Worm (Caenorhabditis elegans): Measurements from ENCODE around the gene clec-86.

Gene clec-86

ce11 chrX:7139614-7140013 is at the start of gene clec-86:
clec-86 (plus strand) TSS chrX:7139875.
- TF ChIP-seq aly-1 (tag; optimal IDR thresholded peaks at IDR 0.05) = no peak
- no peak for TF ChIP-seq F13C5.2 (tag; optimal IDR thresholded peaks at IDR 0.05)
- no peak for TF ChIP-seq tbx-11 (GFP tag; IDR thresholded peaks at IDR 0.05)
- TF ChIP-seq flt-1 (GFP tag; IDR thresholded peaks at IDR 0.05) = no peak
- no peak for TF ChIP-seq sea-1 (GFP tag; conservative IDR thresholded peaks at IDR 0.05)
- no peak for TF ChIP-seq ceh-13 (GFP tag; optimal IDR thresholded peaks at IDR 0.05)
- no peak for TF ChIP-seq hmg-4 (GFP tag; optimal IDR thresholded peaks at IDR 0.05)
- TF ChIP-seq ama-1 (optimal IDR thresholded peaks at IDR 0.05) = no peak
- TF ChIP-seq ets-7 (tag; optimal IDR thresholded peaks at IDR 0.05) = no peak
- no peak for TF ChIP-seq tbx-37 (GFP tag; conservative IDR thresholded peaks at IDR 0.05)
- no peak for TF ChIP-seq pes-1 (GFP tag; IDR thresholded peaks at IDR 0.05)
- TF ChIP-seq hnd-1 (tag; optimal IDR thresholded peaks at IDR 0.05) = no peak

DNA sequence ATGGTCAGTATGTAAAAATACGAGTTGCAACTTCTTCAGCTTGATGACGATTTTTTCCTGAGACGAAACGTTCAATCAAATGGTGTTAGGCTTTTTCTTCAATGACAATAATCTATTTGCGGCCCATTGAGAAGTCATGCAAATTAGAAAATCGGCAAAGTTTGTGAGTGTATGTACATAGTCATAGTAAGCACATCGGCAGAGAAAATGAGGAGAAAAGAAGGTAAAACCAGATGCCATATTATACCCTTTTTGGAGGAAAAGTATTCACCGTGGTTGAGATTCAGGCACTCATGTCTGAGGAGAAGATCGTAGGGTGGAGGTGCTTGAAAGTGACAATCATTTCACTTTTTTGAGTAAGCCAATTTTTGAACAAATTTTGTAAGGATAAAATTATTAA is 43.3 kb upstream of the clec-86 start, which contains the start of gene C36B7.5:
Gene C36B7.5, minus strand, starts transcription at position 101 of the 400 bp plus-strand sequence.
- no peak for TF ChIP-seq ama-1 (optimal IDR thresholded peaks at IDR 0.05)
- no peak for TF ChIP-seq tra-4 (tag; optimal IDR thresholded peaks at IDR 0.05)
- TF ChIP-seq F13C5.2 (tag; optimal IDR thresholded peaks at IDR 0.05) = no peak
- no peak for TF ChIP-seq hnd-1 (tag; optimal IDR thresholded peaks at IDR 0.05)
- no peak for TF ChIP-seq B0310.2 (tag; optimal IDR thresholded peaks at IDR 0.05)

DNA sequence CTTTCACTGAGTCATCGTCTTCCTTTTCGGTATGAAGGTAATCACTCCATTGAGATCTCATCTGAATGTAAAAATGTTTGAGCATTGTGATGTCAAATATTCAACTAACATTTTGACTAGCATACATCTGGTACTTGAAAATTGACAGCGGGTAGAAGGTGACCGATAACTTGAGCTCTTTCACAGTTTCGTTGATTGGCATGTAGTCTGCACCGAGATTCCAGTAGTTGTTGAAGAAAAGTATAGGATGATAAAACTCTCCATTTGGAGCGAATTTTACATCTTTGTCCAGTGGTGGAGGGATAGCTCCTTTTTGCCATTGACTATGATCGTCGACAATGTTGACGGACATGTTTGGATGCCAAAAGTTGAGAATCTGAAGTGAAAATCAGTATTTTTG is 40.6 kb upstream of the clec-86 start:
- no peak for TF ChIP-seq hmg-4 (GFP tag; optimal IDR thresholded peaks at IDR 0.05)

DNA sequence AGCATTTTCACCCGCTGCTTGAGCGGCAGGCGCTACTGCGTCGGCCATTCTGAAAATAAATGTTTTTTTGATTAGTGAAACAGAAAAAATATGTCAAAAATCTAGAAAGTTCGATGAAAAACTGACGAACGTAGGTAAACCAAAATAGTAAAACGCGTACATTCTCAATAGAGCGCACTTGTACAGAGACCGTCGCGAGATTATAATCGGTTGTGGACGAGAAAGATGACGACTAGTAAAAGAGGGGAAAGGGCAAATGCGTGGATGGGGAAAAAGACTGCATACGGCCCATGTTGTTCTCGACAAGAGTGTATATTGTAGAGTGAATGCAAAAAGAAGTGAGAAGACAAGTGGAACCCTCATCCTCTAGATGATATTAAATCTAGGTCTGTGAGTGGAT is 39.4 kb upstream of the clec-86 start, which contains the start of gene C36B7.6:
Gene C36B7.6, minus strand, starts transcription at position 49 of the 400 bp plus-strand sequence.
- TF ChIP-seq tbx-37 (GFP tag; conservative IDR thresholded peaks at IDR 0.05) (no peak), ceh-13 (GFP tag; optimal IDR thresholded peaks at IDR 0.05) (no peak), hnd-1 (tag; optimal IDR thresholded peaks at IDR 0.05) (no peak), F13C5.2 (tag; optimal IDR thresholded peaks at IDR 0.05) (no peak), ets-7 (tag; optimal IDR thresholded peaks at IDR 0.05) (no peak), tra-4 (tag; optimal IDR thresholded peaks at IDR 0.05) (no peak), aly-1 (tag; optimal IDR thresholded peaks at IDR 0.05) (peak; percentile 3), B0310.2 (tag; optimal IDR thresholded peaks at IDR 0.05) (no peak), tbx-11 (GFP tag; IDR thresholded peaks at IDR 0.05) (no peak), pes-1 (GFP tag; IDR thresholded peaks at IDR 0.05) (no peak), hmg-4 (GFP tag; optimal IDR thresholded peaks at IDR 0.05) (peak; percentile 16), hmbx-1 (tag; optimal IDR thresholded peaks at IDR 0.05) (no peak)

ce11 chrX:7101477-7101876 is 38.2 kb upstream of the clec-86 start, which contains the start of gene C36B7.3:
C36B7.3 (plus strand) TSS chrX:7101777.
- TF ChIP-seq scrt-1 (GFP tag; IDR thresholded peaks at IDR 0.05) (no peak), F13C5.2 (tag; optimal IDR thresholded peaks at IDR 0.05) (no peak), tra-4 (tag; optimal IDR thresholded peaks at IDR 0.05) (no peak), ceh-13 (GFP tag; optimal IDR thresholded peaks at IDR 0.05) (no peak), aly-1 (tag; optimal IDR thresholded peaks at IDR 0.05) (no peak), tbx-11 (GFP tag; IDR thresholded peaks at IDR 0.05) (no peak), hmbx-1 (tag; optimal IDR thresholded peaks at IDR 0.05) (no peak), ceh-36 (tag; optimal IDR thresholded peaks at IDR 0.05) (no peak), ama-1 (optimal IDR thresholded peaks at IDR 0.05) (no peak), ets-7 (tag; optimal IDR thresholded peaks at IDR 0.05) (no peak), B0310.2 (tag; optimal IDR thresholded peaks at IDR 0.05) (no peak), pes-1 (GFP tag; IDR thresholded peaks at IDR 0.05) (no peak), sea-1 (GFP tag; conservative IDR thresholded peaks at IDR 0.05) (no peak), hnd-1 (tag; optimal IDR thresholded peaks at IDR 0.05) (no peak), flt-1 (GFP tag; IDR thresholded peaks at IDR 0.05) (no peak), tbx-37 (GFP tag; conservative IDR thresholded peaks at IDR 0.05) (no peak)

ce11 chrX:7106103-7106502 is 33.6 kb upstream of the clec-86 start, which contains the start of gene C36B7.2:
C36B7.2 (plus strand) TSS chrX:7106403.
- TF ChIP-seq ceh-13 (GFP tag; optimal IDR thresholded peaks at IDR 0.05) (no peak), hmg-4 (GFP tag; optimal IDR thresholded peaks at IDR 0.05) (no peak)

ce11 chrX:7112589-7112988 is 27.1 kb upstream of the clec-86 start, which contains the start of gene C36B7.1:
C36B7.1 (plus strand) TSS chrX:7112889.
- TF ChIP-seq F13C5.2 (tag; optimal IDR thresholded peaks at IDR 0.05) (no peak), ceh-13 (GFP tag; optimal IDR thresholded peaks at IDR 0.05) (no peak), ets-7 (tag; optimal IDR thresholded peaks at IDR 0.05) (no peak), aly-1 (tag; optimal IDR thresholded peaks at IDR 0.05) (no peak), hmg-4 (GFP tag; optimal IDR thresholded peaks at IDR 0.05) (no peak), tbx-37 (GFP tag; conservative IDR thresholded peaks at IDR 0.05) (no peak), B0310.2 (tag; optimal IDR thresholded peaks at IDR 0.05) (no peak), flt-1 (GFP tag; IDR thresholded peaks at IDR 0.05) (no peak), ceh-36 (tag; optimal IDR thresholded peaks at IDR 0.05) (no peak), hmbx-1 (tag; optimal IDR thresholded peaks at IDR 0.05) (no peak)

DNA sequence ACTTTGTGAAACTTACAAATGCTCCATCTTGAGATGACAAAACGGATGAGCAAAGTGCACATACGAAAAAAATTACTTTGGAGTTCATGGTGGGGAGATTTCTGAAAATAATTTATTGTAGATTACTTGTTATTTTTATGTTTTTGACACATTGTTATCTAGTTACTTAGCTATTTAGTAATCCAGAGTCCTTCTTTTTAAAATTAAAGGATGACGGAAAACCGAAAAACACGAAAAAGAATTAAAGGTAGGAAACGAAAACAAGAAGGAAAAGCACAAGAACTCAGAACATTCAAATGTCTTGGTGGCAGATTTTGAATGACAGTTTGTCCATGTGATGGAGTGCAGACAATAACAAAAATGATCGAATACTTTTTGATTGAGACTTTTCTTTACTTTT is 22.8 kb upstream of the clec-86 start, which contains the start of gene hen-1:
Gene hen-1, minus strand, starts transcription at position 101 of the 400 bp plus-strand sequence.
- TF ChIP-seq sea-1 (GFP tag; conservative IDR thresholded peaks at IDR 0.05) (no peak), ama-1 (optimal IDR thresholded peaks at IDR 0.05) (no peak), hnd-1 (tag; optimal IDR thresholded peaks at IDR 0.05) (no peak), hmg-4 (GFP tag; optimal IDR thresholded peaks at IDR 0.05) (no peak), B0310.2 (tag; optimal IDR thresholded peaks at IDR 0.05) (no peak), ets-7 (tag; optimal IDR thresholded peaks at IDR 0.05) (no peak), tra-4 (tag; optimal IDR thresholded peaks at IDR 0.05) (no peak)

DNA sequence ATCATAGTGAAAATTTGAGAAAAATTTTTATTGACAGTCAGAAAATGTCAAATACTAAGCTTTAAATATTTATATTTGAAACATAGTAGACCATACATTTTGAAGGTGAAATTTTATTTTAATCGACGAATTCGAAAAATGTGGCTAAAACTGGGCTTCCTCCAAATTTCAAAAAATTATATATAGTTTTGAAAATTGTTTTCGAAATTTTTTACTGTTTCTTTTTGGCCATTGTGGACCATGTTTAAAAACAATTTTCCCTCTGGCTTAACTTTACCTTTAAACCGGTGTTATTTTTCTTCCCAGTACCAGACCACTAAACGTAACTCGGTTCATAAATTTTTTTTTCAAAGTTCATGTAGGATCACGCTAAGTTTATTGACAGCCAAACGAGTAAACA is 17.0 kb upstream of the clec-86 start:
- no peak for TF ChIP-seq hnd-1 (tag; optimal IDR thresholded peaks at IDR 0.05)
- no peak for TF ChIP-seq B0310.2 (tag; optimal IDR thresholded peaks at IDR 0.05)
- no peak for TF ChIP-seq tra-4 (tag; optimal IDR thresholded peaks at IDR 0.05)
- TF ChIP-seq flt-1 (GFP tag; IDR thresholded peaks at IDR 0.05) = no peak
- no peak for TF ChIP-seq ets-7 (tag; optimal IDR thresholded peaks at IDR 0.05)
- TF ChIP-seq sea-1 (GFP tag; conservative IDR thresholded peaks at IDR 0.05) = no peak
- no peak for TF ChIP-seq scrt-1 (GFP tag; IDR thresholded peaks at IDR 0.05)
- no peak for TF ChIP-seq hmg-4 (GFP tag; optimal IDR thresholded peaks at IDR 0.05)
- TF ChIP-seq tbx-37 (GFP tag; conservative IDR thresholded peaks at IDR 0.05) = no peak
- TF ChIP-seq hmbx-1 (tag; optimal IDR thresholded peaks at IDR 0.05) = no peak
- TF ChIP-seq ceh-36 (tag; optimal IDR thresholded peaks at IDR 0.05) = no peak
- no peak for TF ChIP-seq ama-1 (optimal IDR thresholded peaks at IDR 0.05)
- no peak for TF ChIP-seq F13C5.2 (tag; optimal IDR thresholded peaks at IDR 0.05)
- no peak for TF ChIP-seq aly-1 (tag; optimal IDR thresholded peaks at IDR 0.05)
- no peak for TF ChIP-seq tbx-11 (GFP tag; IDR thresholded peaks at IDR 0.05)
- TF ChIP-seq pes-1 (GFP tag; IDR thresholded peaks at IDR 0.05) = no peak
- no peak for TF ChIP-seq ceh-13 (GFP tag; optimal IDR thresholded peaks at IDR 0.05)
